Worm (Caenorhabditis elegans) whole organism, L1 larva: Measurements from ENCODE around the gene F46B6.4.

Source experiments
- C16A3.4 ChIP-seq: fragments of 150-350 bp; optimal IDR thresholded peaks from 2 replicates; lab custom pipeline; 2014; ENCODE audit warnings: missing biosample characterization, missing genetic modification characterization
- C34B4.2 ChIP-seq: sonication (generic microtip); optimal IDR thresholded peaks from 2 replicates; lab custom pipeline; 2017; ENCODE audit warnings: mild to moderate bottlenecking, missing genetic modification characterization, missing compliant biosample characterization
- F16B12.6 ChIP-seq: fragments of 150-350 bp; optimal IDR thresholded peaks from 2 replicates; lab custom pipeline; 2014; ENCODE audit warnings: missing biosample characterization, missing genetic modification characterization
- Y116A8C.19 ChIP-seq: sonication (generic microtip); optimal IDR thresholded peaks from 2 replicates; lab custom pipeline; 2016; ENCODE audit warnings: missing compliant biosample characterization, missing genetic modification characterization, borderline replicate concordance
- aha-1 ChIP-seq: fragments of 150-350 bp; optimal IDR thresholded peaks from 2 replicates; lab custom pipeline; 2014; ENCODE audit warnings: missing biosample characterization, missing genetic modification characterization
- alr-1 ChIP-seq: fragments of 200-800 bp; sonication (Bioruptor generic); optimal IDR thresholded peaks from 2 replicates; lab custom pipeline; 2018; ENCODE audit warnings: borderline replicate concordance, mild to moderate bottlenecking, missing genetic modification characterization, missing compliant biosample characterization
- aly-2 ChIP-seq: fragments of 150-350 bp; optimal IDR thresholded peaks from 2 replicates; lab custom pipeline; 2014; ENCODE audit warnings: missing biosample characterization, missing genetic modification characterization
- ceh-63 ChIP-seq: fragments of 200-800 bp; sonication (Bioruptor generic); optimal IDR thresholded peaks from 2 replicates; lab custom pipeline; 2018; ENCODE audit warnings: mild to moderate bottlenecking, missing genetic modification characterization, missing compliant biosample characterization
- ceh-8 ChIP-seq: fragments of 200-800 bp; sonication (Bioruptor generic); optimal IDR thresholded peaks from 2 replicates; lab custom pipeline; 2018; ENCODE audit warnings: mild to moderate bottlenecking, missing genetic modification characterization, moderate library complexity, missing compliant biosample characterization
- ceh-88 ChIP-seq: fragments of 200-800 bp; sonication (Bioruptor generic); IDR thresholded peaks from 2 replicates; pipeline ENCODE4 v1.3.6; 2022; ENCODE audit warnings: missing genetic modification characterization, missing compliant biosample characterization
- ceh-90 ChIP-seq: sonication (generic microtip); optimal IDR thresholded peaks from 2 replicates; lab custom pipeline; 2016; ENCODE audit warnings: missing genetic modification characterization, missing compliant biosample characterization
- ces-1 ChIP-seq: fragments of 150-350 bp; optimal IDR thresholded peaks from 2 replicates; lab custom pipeline; 2014; ENCODE audit warnings: missing biosample characterization, missing genetic modification reagents, missing genetic modification characterization
- dpl-1 ChIP-seq, 3 experiments: fragments of 150-350 bp in 2 of 3; sonication (generic microtip) in 1 of 3; optimal IDR thresholded peaks; 2 replicates each; lab custom pipeline; 2014 to 2017; ENCODE audit warnings: missing biosample characterization in 3 of 3, missing genetic modification characterization in 3 of 3, missing genetic modification reagents in 3 of 3
- dsc-1 ChIP-seq: sonication (generic microtip); optimal IDR thresholded peaks from 2 replicates; lab custom pipeline; 2016; ENCODE audit warnings: mild to moderate bottlenecking, missing genetic modification characterization, missing compliant biosample characterization
- egl-27 ChIP-seq, 2 experiments: fragments of 150-350 bp in 1 of 2; sonication (generic microtip); optimal IDR thresholded peaks; 3 replicates each; lab custom pipeline; 2017 to 2018; ENCODE audit warnings: missing biosample characterization in 2 of 2, missing genetic modification characterization in 2 of 2, missing genetic modification reagents in 2 of 2
- elt-2 ChIP-seq: sonication (generic microtip); optimal IDR thresholded peaks from 2 replicates; lab custom pipeline; 2016; ENCODE audit warnings: missing genetic modification characterization, mild to moderate bottlenecking, inconsistent platforms, missing compliant biosample characterization, missing genetic modification reagents
- elt-3 ChIP-seq, 6 experiments: fragments of 150-350 bp in 1 of 6; sonication (generic microtip); optimal IDR thresholded peaks; 2 replicates each; lab custom pipeline; 2017 to 2018; ENCODE audit warnings: missing biosample characterization in 6 of 6, missing genetic modification characterization in 6 of 6, inconsistent platforms in 1 of 6
- ets-5 ChIP-seq: fragments of 200-800 bp; sonication (Bioruptor generic); IDR thresholded peaks from 2 replicates; pipeline ENCODE4 v1.3.6; 2022; ENCODE audit warnings: missing genetic modification characterization, missing compliant biosample characterization
- fkh-4 ChIP-seq: sonication (generic microtip); optimal IDR thresholded peaks from 2 replicates; lab custom pipeline; 2016; ENCODE audit warnings: missing compliant biosample characterization, missing genetic modification characterization, borderline replicate concordance
- fkh-8 ChIP-seq: sonication (generic microtip); optimal IDR thresholded peaks from 2 replicates; lab custom pipeline; 2016; ENCODE audit warnings: mild to moderate bottlenecking, missing genetic modification characterization, missing compliant biosample characterization
- fos-1 ChIP-seq: fragments of 150-350 bp; optimal IDR thresholded peaks from 2 replicates; lab custom pipeline; 2014; ENCODE audit warnings: missing biosample characterization, missing genetic modification characterization
- hlh-4 ChIP-seq: sonication (generic microtip); optimal IDR thresholded peaks from 2 replicates; lab custom pipeline; 2016; ENCODE audit warnings: mild to moderate bottlenecking, missing genetic modification characterization, missing compliant biosample characterization
- jun-1 ChIP-seq: fragments of 150-350 bp; optimal IDR thresholded peaks from 2 replicates; lab custom pipeline; 2014; ENCODE audit warnings: missing biosample characterization, missing genetic modification reagents, missing genetic modification characterization
- lin-13 ChIP-seq: fragments of 150-350 bp; optimal IDR thresholded peaks from 2 replicates; lab custom pipeline; 2014; ENCODE audit warnings: missing biosample characterization, missing genetic modification reagents, missing genetic modification characterization
- lin-15B ChIP-seq: fragments of 150-350 bp; sonication (generic microtip); optimal IDR thresholded peaks from 3 replicates; lab custom pipeline; 2014; ENCODE audit warnings: missing biosample characterization, missing genetic modification characterization
- lin-39 ChIP-seq: fragments of 150-350 bp; optimal IDR thresholded peaks from 2 replicates; lab custom pipeline; 2014; ENCODE audit warnings: missing biosample characterization, missing genetic modification reagents, missing genetic modification characterization
- lir-3 ChIP-seq: sonication (generic microtip); optimal IDR thresholded peaks from 2 replicates; lab custom pipeline; 2016; ENCODE audit warnings: mild to moderate bottlenecking, missing genetic modification characterization, moderate library complexity, missing compliant biosample characterization; ENCODE audit not compliant: poor library complexity
- lsy-2 ChIP-seq, 2 experiments: fragments of 150-350 bp; optimal IDR thresholded peaks; 2 replicates each; lab custom pipeline; 2014; ENCODE audit warnings: missing biosample characterization in 2 of 2, missing genetic modification characterization in 2 of 2
- mdl-1 ChIP-seq, 2 experiments: fragments of 150-350 bp; optimal IDR thresholded peaks; 2 replicates each; lab custom pipeline; 2014 to 2017; ENCODE audit warnings: missing biosample characterization in 2 of 2, missing genetic modification characterization in 2 of 2, inconsistent platforms in 1 of 2
- mef-2 ChIP-seq: fragments of 150-350 bp; optimal IDR thresholded peaks from 2 replicates; lab custom pipeline; 2014; ENCODE audit warnings: missing biosample characterization, missing genetic modification characterization
- nhr-11 ChIP-seq: fragments of 150-350 bp; optimal IDR thresholded peaks from 2 replicates; lab custom pipeline; 2014; ENCODE audit warnings: missing biosample characterization, missing genetic modification characterization
- nhr-12 ChIP-seq: sonication (generic microtip); optimal IDR thresholded peaks from 2 replicates; lab custom pipeline; 2017; ENCODE audit warnings: missing biosample characterization, missing genetic modification characterization
- nhr-19 ChIP-seq: fragments of 200-800 bp; sonication (Bioruptor generic); conservative IDR thresholded peaks from 2 replicates; pipeline ENCODE4 v1.3.6; 2022; ENCODE audit warnings: missing genetic modification characterization, missing compliant biosample characterization
- nhr-20 ChIP-seq: sonication (generic microtip); optimal IDR thresholded peaks from 2 replicates; lab custom pipeline; 2016; ENCODE audit warnings: mild to moderate bottlenecking, missing genetic modification characterization, missing compliant biosample characterization
- nhr-28 ChIP-seq: fragments of 150-350 bp; optimal IDR thresholded peaks from 2 replicates; lab custom pipeline; 2014; ENCODE audit warnings: missing biosample characterization, missing genetic modification characterization
- nhr-71 ChIP-seq: sonication (generic microtip); optimal IDR thresholded peaks from 2 replicates; lab custom pipeline; 2016; ENCODE audit warnings: mild to moderate bottlenecking, missing genetic modification characterization, moderate library complexity, missing compliant biosample characterization
- nhr-90 ChIP-seq: sonication (generic microtip); optimal IDR thresholded peaks from 2 replicates; lab custom pipeline; 2016; ENCODE audit warnings: mild to moderate bottlenecking, missing genetic modification characterization, missing compliant biosample characterization; ENCODE audit not compliant: poor library complexity
- pag-3 ChIP-seq: sonication (generic microtip); optimal IDR thresholded peaks from 2 replicates; lab custom pipeline; 2017; ENCODE audit warnings: missing genetic modification characterization, mild to moderate bottlenecking, missing compliant biosample characterization, antibody characterized with exemption, borderline replicate concordance; ENCODE audit not compliant: insufficient read depth
- pax-3 ChIP-seq: fragments of 200-800 bp; sonication (Bioruptor generic); optimal IDR thresholded peaks from 2 replicates; lab custom pipeline; 2018; ENCODE audit warnings: mild to moderate bottlenecking, missing genetic modification characterization, moderate library complexity, missing compliant biosample characterization
- pqm-1 ChIP-seq: sonication (generic microtip); optimal IDR thresholded peaks from 3 replicates; lab custom pipeline; 2017; ENCODE audit warnings: missing biosample characterization, missing genetic modification characterization
- rnt-1 ChIP-seq: sonication (generic microtip); optimal IDR thresholded peaks from 2 replicates; lab custom pipeline; 2016; ENCODE audit warnings: mild to moderate bottlenecking, missing genetic modification characterization, moderate library complexity, missing compliant biosample characterization
- snpc-4 ChIP-seq: fragments of 150-350 bp; optimal IDR thresholded peaks from 2 replicates; lab custom pipeline; 2014; ENCODE audit warnings: missing biosample characterization, missing genetic modification characterization
- sptf-1 ChIP-seq: fragments of 150-350 bp; optimal IDR thresholded peaks from 2 replicates; lab custom pipeline; 2014; ENCODE audit warnings: missing biosample characterization, missing genetic modification characterization
- tbx-2 ChIP-seq: sonication (generic microtip); optimal IDR thresholded peaks from 2 replicates; lab custom pipeline; 2016; ENCODE audit warnings: missing genetic modification characterization, missing compliant biosample characterization
- tlp-1 ChIP-seq: fragments of 150-350 bp; optimal IDR thresholded peaks from 2 replicates; lab custom pipeline; 2014; ENCODE audit warnings: missing biosample characterization, missing genetic modification characterization
- unc-130 ChIP-seq: fragments of 150-350 bp; optimal IDR thresholded peaks from 2 replicates; lab custom pipeline; 2017; ENCODE audit warnings: missing biosample characterization, missing genetic modification characterization, inconsistent platforms
- unc-62 ChIP-seq: fragments of 150-350 bp; optimal IDR thresholded peaks from 2 replicates; lab custom pipeline; 2014; ENCODE audit warnings: missing biosample characterization, missing genetic modification reagents, missing genetic modification characterization
- unc-86 ChIP-seq: sonication (generic microtip); optimal IDR thresholded peaks from 2 replicates; lab custom pipeline; 2016; ENCODE audit warnings: missing genetic modification characterization, missing compliant biosample characterization
- zag-1 ChIP-seq: fragments of 150-350 bp; optimal IDR thresholded peaks from 2 replicates; lab custom pipeline; 2014; ENCODE audit warnings: missing biosample characterization, missing genetic modification characterization
- ztf-4 ChIP-seq: fragments of 150-350 bp; optimal IDR thresholded peaks from 2 replicates; lab custom pipeline; 2014; ENCODE audit warnings: missing biosample characterization, missing genetic modification characterization

Gene F46B6.4

DNA sequence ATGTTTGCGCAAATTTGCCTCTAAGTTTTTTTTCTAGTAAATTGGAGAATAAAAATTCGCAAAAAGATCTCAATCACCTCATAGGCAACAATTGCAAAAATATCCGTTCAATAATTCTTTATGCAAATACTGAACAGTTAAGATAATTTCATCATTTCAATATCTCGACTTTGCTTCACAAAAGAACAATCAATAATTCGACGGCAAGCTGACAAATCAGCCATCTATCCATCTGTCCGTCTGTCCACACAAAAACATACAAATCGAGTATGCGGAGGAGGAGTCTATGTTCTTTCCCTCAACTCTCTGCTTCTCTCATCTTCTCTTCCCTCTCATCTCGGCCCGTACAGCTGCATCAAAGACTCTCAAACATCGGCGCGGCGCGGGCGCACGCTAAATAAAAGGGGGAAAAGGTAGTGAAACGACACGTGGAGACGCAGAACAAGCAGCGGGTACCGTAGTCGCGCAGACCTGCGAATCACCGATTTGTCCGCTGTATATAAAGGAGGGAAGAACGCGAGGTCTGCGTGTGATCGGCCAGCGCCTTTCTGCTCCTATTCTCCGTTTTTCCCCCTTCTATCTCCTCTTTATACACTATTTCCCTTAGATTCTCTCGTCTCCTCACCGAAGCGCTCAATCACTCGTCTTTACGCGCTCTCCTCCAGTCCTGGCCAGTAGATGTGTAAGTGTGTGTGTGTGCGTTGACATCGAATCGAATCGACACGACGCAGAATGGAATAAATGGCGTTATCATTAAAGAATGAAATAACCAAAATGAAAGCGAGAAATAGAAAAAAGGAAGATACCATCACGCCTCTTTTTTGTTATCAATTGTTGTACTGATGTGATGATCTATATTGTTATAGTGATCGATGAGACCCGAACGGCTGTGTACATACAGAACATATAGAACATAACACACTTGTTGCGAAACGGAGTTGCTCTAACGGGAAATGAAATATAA, 48.3 kb downstream of the F46B6.4 start:
- TF ChIP-seq hlh-4 (tag; lab: Kevin White, UChicago) (no peak), C16A3.4 (tag; lab: Kevin White, UChicago) (peak; percentile 96), pqm-1 (tag; lab: Kevin White, UChicago) (no peak), lsy-2 (tag; optimal IDR thresholded peaks at IDR 0.05; lab: Kevin White, UChicago) (peak; percentile 95 to 99), elt-3 (tag; optimal IDR thresholded peaks at IDR 0.05; lab: Kevin White, UChicago) (peak in 3 of 6 experiments; percentile 50 to 81 (median 72)), ceh-63 (GFP tag; lab: Kevin White, UChicago) (no peak), lir-3 (peak; percentile 60), zag-1 (tag; lab: Kevin White, UChicago) (peak; percentile 25), lin-39 (tag; lab: Kevin White, UChicago) (peak; percentile 24), mdl-1 (tag; optimal IDR thresholded peaks at IDR 0.05; lab: Kevin White, UChicago) (peak; percentile 74 to 97), ceh-90 (no peak), ceh-8 (GFP tag; lab: Kevin White, UChicago) (peak; percentile 88), snpc-4 (tag; lab: Kevin White, UChicago) (peak; percentile 80), rnt-1 (peak; percentile 70), dsc-1 (tag; lab: Kevin White, UChicago) (peak; percentile 91), nhr-90 (tag; lab: Kevin White, UChicago) (peak; percentile 89), tbx-2 (peak; percentile 97), nhr-20 (peak; percentile 98), lin-13 (GFP tag; lab: Kevin White, UChicago) (peak; percentile 88), nhr-19 (GFP tag; lab: Robert Waterston, UW) (peak; percentile 89), mef-2 (peak; percentile 82), Y116A8C.19 (tag; lab: Kevin White, UChicago) (no peak), nhr-12 (tag; lab: Kevin White, UChicago) (peak; percentile 11), nhr-71 (peak; percentile 98), C34B4.2 (tag; lab: Kevin White, UChicago) (no peak), dpl-1 (GFP tag; optimal IDR thresholded peaks at IDR 0.05; lab: Kevin White, UChicago) (peak; percentile 65 to 77 (median 68)), aha-1 (no peak), fos-1 (peak; percentile 84), jun-1 (peak; percentile 96), F16B12.6 (peak; percentile 10), ets-5 (no peak), unc-86 (peak; percentile 96), unc-62 (GFP tag; lab: Kevin White, UChicago) (no peak), ceh-88 (GFP tag; lab: Robert Waterston, UW) (peak; percentile 87), egl-27 (tag; optimal IDR thresholded peaks at IDR 0.05; lab: Kevin White, UChicago) (peak; percentile 84 to 96), nhr-28 (tag; lab: Kevin White, UChicago) (no peak), sptf-1 (tag; lab: Kevin White, UChicago) (no peak), lin-15B (tag; lab: Kevin White, UChicago) (peak; percentile 60), ztf-4 (peak; percentile 88), fkh-8 (tag; lab: Kevin White, UChicago) (peak; percentile 99), unc-130 (tag; lab: Kevin White, UChicago) (peak; percentile 91), tlp-1 (no peak), aly-2 (tag; lab: Kevin White, UChicago) (peak; percentile 91), alr-1 (tag; lab: Kevin White, UChicago) (no peak), nhr-11 (tag; lab: Kevin White, UChicago) (peak; percentile 41), pax-3 (tag; lab: Kevin White, UChicago) (peak; percentile 87), ces-1 (GFP tag; lab: Kevin White, UChicago) (peak; percentile 23), pag-3 (no peak), elt-2 (tag; lab: Kevin White, UChicago) (peak; percentile 91), fkh-4 (tag; lab: Kevin White, UChicago) (peak; percentile 40)
